Worm (Caenorhabditis elegans) whole organism, L3 larva: ENCODE measurements around the gene srz-19.

ENCODE experiments used
- R02D3.7 ChIP-seq: fragments of 150-350 bp; optimal IDR thresholded peaks from 2 replicates; lab custom pipeline; 2014; ENCODE audit warnings: missing biosample characterization, missing genetic modification characterization
- ZK546.5 ChIP-seq: sonication (generic microtip); optimal IDR thresholded peaks from 2 replicates; lab custom pipeline; 2017; ENCODE audit warnings: missing biosample characterization, missing genetic modification characterization
- ama-1 ChIP-seq: fragments of 150-350 bp; optimal IDR thresholded peaks from 2 replicates; lab custom pipeline; 2018
- ceh-82 ChIP-seq: fragments of 150-350 bp; optimal IDR thresholded peaks from 2 replicates; lab custom pipeline; 2014; ENCODE audit warnings: missing biosample characterization, missing genetic modification characterization
- ceh-9 ChIP-seq: sonication (generic microtip); optimal IDR thresholded peaks from 2 replicates; lab custom pipeline; 2018; ENCODE audit warnings: missing biosample characterization, missing genetic modification characterization
- daf-12 ChIP-seq: fragments of 150-350 bp; optimal IDR thresholded peaks from 2 replicates; lab custom pipeline; 2014; ENCODE audit warnings: missing biosample characterization, missing genetic modification reagents, missing genetic modification characterization
- egl-27 ChIP-seq: sonication (generic microtip); optimal IDR thresholded peaks from 4 replicates; lab custom pipeline; 2017; ENCODE audit warnings: missing biosample characterization, missing genetic modification reagents, missing genetic modification characterization
- egl-5 ChIP-seq: fragments of 150-350 bp; optimal IDR thresholded peaks from 2 replicates; lab custom pipeline; 2017; ENCODE audit warnings: missing biosample characterization, missing genetic modification reagents, missing genetic modification characterization, inconsistent platforms
- elt-1 ChIP-seq: fragments of 150-350 bp; optimal IDR thresholded peaks from 2 replicates; lab custom pipeline; 2014; ENCODE audit warnings: missing biosample characterization, missing genetic modification characterization
- elt-2 ChIP-seq: sonication (generic microtip); optimal IDR thresholded peaks from 2 replicates; lab custom pipeline; 2016; ENCODE audit warnings: missing genetic modification reagents, mild to moderate bottlenecking, missing genetic modification characterization, missing compliant biosample characterization
- elt-3 ChIP-seq, 3 experiments: fragments of 150-350 bp in 1 of 3; sonication (generic microtip) in 2 of 3; optimal IDR thresholded peaks; 2 replicates in 2 of 3; 4 replicates in 1 of 3; lab custom pipeline; 2014 to 2017; ENCODE audit warnings: missing biosample characterization in 3 of 3, missing genetic modification characterization in 3 of 3
- eor-1 ChIP-seq, 2 experiments: fragments of 150-350 bp; optimal IDR thresholded peaks; 2 replicates each; lab custom pipeline; 2014 to 2018; ENCODE audit warnings: missing biosample characterization in 2 of 2, missing genetic modification characterization in 2 of 2
- fkh-10 ChIP-seq: sonication (generic microtip); optimal IDR thresholded peaks from 2 replicates; lab custom pipeline; 2017; ENCODE audit warnings: missing biosample characterization, missing genetic modification reagents, missing genetic modification characterization
- fkh-2 ChIP-seq: fragments of 150-350 bp; optimal IDR thresholded peaks from 2 replicates; lab custom pipeline; 2014; ENCODE audit warnings: missing biosample characterization, missing genetic modification reagents, missing genetic modification characterization
- fos-1 ChIP-seq: fragments of 150-350 bp; optimal IDR thresholded peaks from 2 replicates; lab custom pipeline; 2014; ENCODE audit warnings: missing biosample characterization, missing genetic modification characterization
- hmg-11 ChIP-seq: sonication (generic microtip); optimal IDR thresholded peaks from 2 replicates; lab custom pipeline; 2016; ENCODE audit warnings: missing genetic modification characterization, missing compliant biosample characterization
- jun-1 ChIP-seq: fragments of 150-350 bp; optimal IDR thresholded peaks from 2 replicates; lab custom pipeline; 2014; ENCODE audit warnings: missing biosample characterization, missing genetic modification reagents, missing genetic modification characterization
- lin-15B ChIP-seq: fragments of 150-350 bp; optimal IDR thresholded peaks from 2 replicates; lab custom pipeline; 2014; ENCODE audit warnings: missing biosample characterization, missing genetic modification characterization
- lsy-12 ChIP-seq: sonication (generic microtip); optimal IDR thresholded peaks from 2 replicates; lab custom pipeline; 2016; ENCODE audit warnings: mild to moderate bottlenecking, missing genetic modification characterization, missing compliant biosample characterization
- mdl-1 ChIP-seq: fragments of 150-350 bp; optimal IDR thresholded peaks from 2 replicates; lab custom pipeline; 2014; ENCODE audit warnings: missing biosample characterization, missing genetic modification characterization
- mml-1 ChIP-seq: fragments of 150-350 bp; sonication (generic microtip); optimal IDR thresholded peaks from 3 replicates; lab custom pipeline; 2014; ENCODE audit warnings: missing biosample characterization, missing genetic modification characterization
- nfya-1 ChIP-seq: sonication (generic microtip); optimal IDR thresholded peaks from 2 replicates; lab custom pipeline; 2017; ENCODE audit warnings: missing genetic modification characterization, mild to moderate bottlenecking, missing compliant biosample characterization, antibody characterized with exemption, moderate library complexity; ENCODE audit not compliant: insufficient read depth
- nhr-12 ChIP-seq: fragments of 150-350 bp; optimal IDR thresholded peaks from 2 replicates; lab custom pipeline; 2014; ENCODE audit warnings: missing biosample characterization, missing genetic modification characterization
- nhr-23 ChIP-seq: fragments of 150-350 bp; optimal IDR thresholded peaks from 2 replicates; lab custom pipeline; 2014; ENCODE audit warnings: missing biosample characterization, missing genetic modification reagents, missing genetic modification characterization
- nhr-237 ChIP-seq: fragments of 150-350 bp; optimal IDR thresholded peaks from 2 replicates; lab custom pipeline; 2014; ENCODE audit warnings: missing biosample characterization, missing genetic modification characterization
- nhr-25 ChIP-seq: sonication (generic microtip); optimal IDR thresholded peaks from 2 replicates; lab custom pipeline; 2017; ENCODE audit warnings: missing biosample characterization, missing genetic modification characterization
- nhr-28 ChIP-seq: fragments of 150-350 bp; optimal IDR thresholded peaks from 2 replicates; lab custom pipeline; 2014; ENCODE audit warnings: missing biosample characterization, missing genetic modification characterization
- nhr-43 ChIP-seq: sonication (generic microtip); optimal IDR thresholded peaks from 2 replicates; lab custom pipeline; 2016; ENCODE audit warnings: mild to moderate bottlenecking, missing genetic modification characterization, missing compliant biosample characterization; ENCODE audit not compliant: poor library complexity, severe bottlenecking
- nhr-67 ChIP-seq: fragments of 150-350 bp; optimal IDR thresholded peaks from 2 replicates; lab custom pipeline; 2014; ENCODE audit warnings: missing biosample characterization, missing genetic modification characterization
- nhr-76 ChIP-seq: fragments of 150-350 bp; sonication (generic microtip); optimal IDR thresholded peaks from 5 replicates; lab custom pipeline; 2014; ENCODE audit warnings: missing biosample characterization, missing genetic modification characterization
- nhr-77 ChIP-seq: fragments of 150-350 bp; optimal IDR thresholded peaks from 2 replicates; lab custom pipeline; 2014; ENCODE audit warnings: missing biosample characterization, missing genetic modification characterization
- pha-4 ChIP-seq: fragments of 150-350 bp; optimal IDR thresholded peaks from 2 replicates; lab custom pipeline; 2014; ENCODE audit warnings: missing biosample characterization, missing genetic modification reagents, missing genetic modification characterization
- pqm-1 ChIP-seq: fragments of 150-350 bp; optimal IDR thresholded peaks from 2 replicates; lab custom pipeline; 2017; ENCODE audit warnings: missing biosample characterization, missing genetic modification characterization, inconsistent platforms
- sea-2 ChIP-seq: fragments of 150-350 bp; sonication (generic microtip); optimal IDR thresholded peaks from 4 replicates; lab custom pipeline; 2014; ENCODE audit warnings: missing biosample characterization, missing genetic modification reagents, missing genetic modification characterization
- skn-1 ChIP-seq: fragments of 150-350 bp; optimal IDR thresholded peaks from 2 replicates; lab custom pipeline; 2014; ENCODE audit warnings: missing biosample characterization, missing genetic modification characterization
- snpc-4 ChIP-seq: fragments of 150-350 bp; optimal IDR thresholded peaks from 2 replicates; lab custom pipeline; 2014; ENCODE audit warnings: missing biosample characterization, missing genetic modification characterization
- unc-62 ChIP-seq: fragments of 150-350 bp; sonication (generic microtip); optimal IDR thresholded peaks from 4 replicates; lab custom pipeline; 2014; ENCODE audit warnings: missing biosample characterization, missing genetic modification reagents, missing genetic modification characterization
- zag-1 ChIP-seq: fragments of 150-350 bp; optimal IDR thresholded peaks from 2 replicates; lab custom pipeline; 2014; ENCODE audit warnings: missing biosample characterization, missing genetic modification characterization
- ztf-4 ChIP-seq: fragments of 150-350 bp; optimal IDR thresholded peaks from 2 replicates; lab custom pipeline; 2014; ENCODE audit warnings: missing biosample characterization, missing genetic modification characterization

srz-19 gene

ce11 chrIV:3919506-3919905 lies at the start of gene srz-19:
TSS of gene srz-19 (plus strand) at chrIV:3919806.
- TF ChIP-seq hmg-11 (tag; lab: Kevin White, UChicago) = no peak
- no peak for TF ChIP-seq fkh-10 (GFP tag; lab: Kevin White, UChicago)
- no peak for TF ChIP-seq zag-1 (tag; lab: Kevin White, UChicago)
- TF ChIP-seq fkh-2 (tag; lab: Kevin White, UChicago) = no peak
- TF ChIP-seq nhr-77 (tag; lab: Kevin White, UChicago) = no peak
- TF ChIP-seq nhr-12 (tag; lab: Kevin White, UChicago) = no peak
- no peak for TF ChIP-seq lsy-12 (tag; lab: Kevin White, UChicago)
- TF ChIP-seq snpc-4 = no peak
- no peak for TF ChIP-seq egl-27 (tag; lab: Kevin White, UChicago)
- no peak for TF ChIP-seq sea-2 (GFP tag; lab: Kevin White, UChicago)
- no peak for TF ChIP-seq jun-1 (tag; lab: Kevin White, UChicago)
- TF ChIP-seq egl-5 (tag; lab: Kevin White, UChicago) = no peak
- TF ChIP-seq lin-15B (tag; lab: Kevin White, UChicago) = no peak
- TF ChIP-seq nhr-28 (tag; lab: Kevin White, UChicago) = no peak
- TF ChIP-seq nhr-43 (tag; lab: Kevin White, UChicago) = no peak
- TF ChIP-seq skn-1 (tag; lab: Kevin White, UChicago) = no peak
- TF ChIP-seq eor-1 (tag; optimal IDR thresholded peaks at IDR 0.05; lab: Kevin White, UChicago) = no peak
- TF ChIP-seq nhr-76 (tag; lab: Kevin White, UChicago) = no peak

DNA sequence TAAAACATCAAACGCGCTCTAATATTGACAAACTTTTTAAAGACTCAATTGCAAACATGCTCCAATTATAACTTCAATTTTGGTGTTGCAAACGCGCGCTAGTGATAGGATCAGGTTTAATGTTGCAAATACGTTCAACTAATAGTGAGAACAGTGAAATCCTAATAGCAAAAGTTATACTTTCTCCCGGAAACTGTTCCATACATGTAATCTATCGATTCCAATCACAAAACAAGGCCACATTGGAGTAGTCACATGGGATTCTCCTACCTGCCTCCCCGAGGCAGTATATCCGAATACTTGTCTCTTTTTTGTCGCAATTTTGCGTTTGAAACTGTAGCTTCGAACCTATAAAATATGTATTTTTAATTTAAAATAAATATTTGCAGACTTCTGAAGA lies 49.7 kb upstream of the srz-19 start:
- no peak for TF ChIP-seq mdl-1 (tag; lab: Kevin White, UChicago)
- TF ChIP-seq R02D3.7 (tag; lab: Kevin White, UChicago) = no peak
- no peak for TF ChIP-seq nhr-67
- no peak for TF ChIP-seq eor-1 (tag; optimal IDR thresholded peaks at IDR 0.05; lab: Kevin White, UChicago)
- no peak for TF ChIP-seq nhr-237 (tag; lab: Kevin White, UChicago)
- TF ChIP-seq ZK546.5 = no peak
- no peak for TF ChIP-seq nhr-25 (tag; lab: Kevin White, UChicago)
- no peak for TF ChIP-seq ceh-9 (tag; lab: Kevin White, UChicago)
- no peak for TF ChIP-seq fkh-10 (GFP tag; lab: Kevin White, UChicago)
- no peak for TF ChIP-seq nhr-28 (tag; lab: Kevin White, UChicago)
- no peak for TF ChIP-seq pqm-1 (tag; lab: Kevin White, UChicago)
- no peak for TF ChIP-seq skn-1 (tag; lab: Kevin White, UChicago)
- TF ChIP-seq nhr-77 (tag; lab: Kevin White, UChicago) = no peak
- no peak for TF ChIP-seq egl-27 (tag; lab: Kevin White, UChicago)
- TF ChIP-seq ztf-4 (tag; lab: Kevin White, UChicago) = no peak
- TF ChIP-seq elt-1 (tag; lab: Kevin White, UChicago) = no peak

- TF ChIP-seq ama-1 = no peak
- peak; percentile 31 for TF ChIP-seq pha-4
- TF ChIP-seq mml-1 (tag; lab: Kevin White, UChicago) = no peak
- no peak for TF ChIP-seq nhr-23 (tag; lab: Kevin White, UChicago)
- TF ChIP-seq nhr-25 (tag; lab: Kevin White, UChicago) = peak; percentile 9
- TF ChIP-seq, all 47 proteins: peak for 2
Observed at ce11 chrIV:3873195-3873594, 46.4 kb upstream of the srz-19 start.

DNA sequence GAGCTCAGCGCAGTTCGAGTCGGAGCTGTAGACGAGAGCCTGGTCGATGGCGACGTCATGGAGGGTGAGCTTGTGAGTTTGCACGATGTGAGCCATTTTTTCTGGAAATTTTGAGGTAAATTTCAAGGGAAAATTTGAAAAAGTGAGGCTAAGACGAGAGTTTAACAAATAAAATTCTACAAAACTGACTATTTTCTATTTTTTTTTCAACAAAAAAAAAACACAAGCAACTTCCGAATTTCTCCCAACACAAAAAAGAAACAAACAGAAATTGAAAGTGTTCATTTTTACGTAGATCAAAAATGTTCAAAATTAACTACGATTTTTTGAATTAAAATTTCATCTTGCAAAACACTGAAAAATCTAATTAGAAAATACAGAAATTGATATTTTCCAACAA lies 45.9 kb upstream of the srz-19 start, which contains the start of gene F37C4.5:
TSS of gene F37C4.5 (minus strand) at position 101 of the 400 bp plus-strand sequence.
- TF ChIP-seq daf-12 (tag; lab: Kevin White, UChicago) = no peak
- TF ChIP-seq unc-62 = no peak
- no peak for TF ChIP-seq elt-1 (tag; lab: Kevin White, UChicago)
- no peak for TF ChIP-seq egl-5 (tag; lab: Kevin White, UChicago)

DNA sequence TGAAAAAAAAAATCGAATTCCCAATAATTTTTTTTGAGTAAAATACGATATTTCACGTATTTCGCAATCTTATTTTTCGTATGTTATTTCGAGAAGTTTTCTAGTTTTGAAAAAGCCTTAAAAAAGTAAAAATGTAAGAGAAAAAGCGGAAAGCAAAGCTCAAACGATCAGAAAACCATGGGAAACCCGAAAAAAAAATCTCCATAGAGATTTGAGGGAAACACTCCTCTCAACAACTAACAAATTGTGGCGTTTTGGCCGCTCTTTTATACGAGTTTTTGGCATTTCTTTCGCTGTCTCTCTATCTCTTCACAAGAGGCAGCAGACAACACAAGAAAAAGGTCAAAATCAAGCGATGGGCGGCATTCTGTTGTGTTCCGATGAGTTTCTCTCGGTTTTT lies 45.2 kb upstream of the srz-19 start:
- TF ChIP-seq nhr-12 (tag; lab: Kevin White, UChicago) = no peak
- peak; percentile 8 for TF ChIP-seq ceh-82 (tag; lab: Kevin White, UChicago)
- TF ChIP-seq jun-1 (tag; lab: Kevin White, UChicago) = peak; percentile 14
- TF ChIP-seq nhr-43 (tag; lab: Kevin White, UChicago) = no peak
- TF ChIP-seq lin-15B (tag; lab: Kevin White, UChicago) = peak; percentile 37
- TF ChIP-seq ama-1 = peak; percentile 89
- TF ChIP-seq elt-3 (tag; optimal IDR thresholded peaks at IDR 0.05; lab: Kevin White, UChicago) = no peak
- peak; percentile 50 for TF ChIP-seq nhr-25 (tag; lab: Kevin White, UChicago)
- peak; percentile 58 for TF ChIP-seq nfya-1
- TF ChIP-seq hmg-11 (tag; lab: Kevin White, UChicago) = peak; percentile 19
- peak; percentile 23 for TF ChIP-seq fos-1
- peak; percentile 55 for TF ChIP-seq elt-2 (tag; lab: Kevin White, UChicago)
- no peak for TF ChIP-seq elt-1 (tag; lab: Kevin White, UChicago)
- peak; percentile 44 for TF ChIP-seq pha-4
- no peak for TF ChIP-seq nhr-67
- TF ChIP-seq skn-1 (tag; lab: Kevin White, UChicago) = peak; percentile 1
- no peak for TF ChIP-seq R02D3.7 (tag; lab: Kevin White, UChicago)
